Fruit fly (Drosophila melanogaster): ENCODE results near the gene disco-r.
A peak's percentile ranks its signal among the peaks of the same experiment; 100 is the strongest.

disco-r gene

dm6 chrX:16139030-16139429 is 9.7 kb downstream of the disco-r start (continued):
- TF ChIP-seq Lim3 (GFP tag; IDR thresholded peaks at IDR 0.05), result no peak
- peak; percentile 35 for TF ChIP-seq CG15696 (tag; optimal IDR thresholded peaks at IDR 0.05)
- TF ChIP-seq Med (GFP tag), result peak; percentile 68
- no peak for TF ChIP-seq corto (GFP tag; optimal IDR thresholded peaks at IDR 0.05)
- TF ChIP-seq Drgx (GFP tag; IDR thresholded peaks at IDR 0.05), result peak; percentile 39
- TF ChIP-seq gem (tag; optimal IDR thresholded peaks at IDR 0.05), result peak; percentile 36
- TF ChIP-seq CG18262 (tag; optimal IDR thresholded peaks at IDR 0.05), result peak; percentile 31
- TF ChIP-seq CG4404 (GFP tag; IDR thresholded peaks at IDR 0.05), result 0 out of 2 replicates have a peak, but pooled peaks have one; percentile 25
- TF ChIP-seq croc (GFP tag; conservative IDR thresholded peaks at IDR 0.05), result no peak
- TF ChIP-seq lmd (GFP tag; IDR thresholded peaks at IDR 0.05), result peak; percentile 13; the same call in 1 of the 2 replicates
- TF ChIP-seq ssp (GFP tag; IDR thresholded peaks at IDR 0.05), result 0 out of 2 replicates have a peak, but pooled peaks have one; percentile 6
- no peak for TF ChIP-seq prd (optimal IDR thresholded peaks at IDR 0.05)
- peak; percentile 66; the same call in 2 of the 3 replicates for TF ChIP-seq prd (GFP tag; IDR thresholded peaks at IDR 0.05)
- TF ChIP-seq unpg (GFP tag; optimal IDR thresholded peaks at IDR 0.05), result peak; percentile 15

dm6 chrX:16135920-16136319 is 12.9 kb downstream of the disco-r start:
- TF ChIP-seq peb (GFP tag; IDR thresholded peaks at IDR 0.05) (no peak), CG8281 (tag; optimal IDR thresholded peaks at IDR 0.05) (peak; percentile 97), hb (GFP tag; IDR thresholded peaks at IDR 0.05; ENCODE audit: partially characterized antibody) (no peak), Tbp (GFP tag; optimal IDR thresholded peaks at IDR 0.05) (no peak), CG8388 (GFP tag; optimal IDR thresholded peaks at IDR 0.05) (no peak), HLHmδ (GFP tag; optimal IDR thresholded peaks at IDR 0.05) (no peak), CG1792 (GFP tag; optimal IDR thresholded peaks at IDR 0.05) (no peak), CG18476 (GFP tag; optimal IDR thresholded peaks at IDR 0.05) (no peak)

dm6 chrX:16135391-16135790 is 13.4 kb downstream of the disco-r start:
- TF ChIP-seq crol (GFP tag; IDR thresholded peaks at IDR 0.05), result 0 out of 2 replicates have a peak, but pooled peaks have one; percentile 12
- no peak for TF ChIP-seq CG33213 (GFP tag; optimal IDR thresholded peaks at IDR 0.05)
- TF ChIP-seq Atf3 (GFP tag; optimal IDR thresholded peaks at IDR 0.05), result no peak
- TF ChIP-seq unpg (GFP tag; optimal IDR thresholded peaks at IDR 0.05), result no peak
- peak; percentile 83 for TF ChIP-seq Hr39 (optimal IDR thresholded peaks at IDR 0.05)
- no peak for TF ChIP-seq twi (tag; optimal IDR thresholded peaks at IDR 0.05)

- TF ChIP-seq grn (GFP tag; optimal IDR thresholded peaks at IDR 0.05) (peak; percentile 72), cg (GFP tag; optimal IDR thresholded peaks at IDR 0.05) (peak; percentile 35), CG13894 (tag; optimal IDR thresholded peaks at IDR 0.05) (peak; percentile 21), CG5180 (GFP tag; optimal IDR thresholded peaks at IDR 0.05) (no peak), Deaf1 (tag; optimal IDR thresholded peaks at IDR 0.05) (peak; percentile 87), PHDP (tag; optimal IDR thresholded peaks at IDR 0.05) (no peak), CoRest (tag; optimal IDR thresholded peaks at IDR 0.05) (no peak)
Observed at dm6 chrX:16124236-16124635, 24.5 kb downstream of the disco-r start.

- TF ChIP-seq Ets65A (GFP tag) (peak; percentile 75), NK7.1 (GFP tag; optimal IDR thresholded peaks at IDR 0.05) (no peak)
Observed at dm6 chrX:16111655-16112054, 37.1 kb downstream of the disco-r start.

Measured in whole organism, embryonic.